Fruit fly (Drosophila melanogaster) whole organism, prepupa: ENCODE results near the gene pins.

Experiments
- CG11294 ChIP-seq: fragments of 200-800 bp; sonication (Bioruptor generic); IDR thresholded peaks from 2 replicates; pipeline ENCODE4 v1.3.6; 2022; ENCODE audit warnings: missing biosample characterization, missing genetic modification characterization
- CG11902 ChIP-seq: fragments of 200-800 bp; sonication (Bioruptor generic); optimal IDR thresholded peaks from 3 replicates; lab custom pipeline; 2016; ENCODE audit warnings: missing biosample characterization, missing genetic modification characterization
- CG1621 ChIP-seq: fragments of 200-800 bp; sonication (Bioruptor generic); optimal IDR thresholded peaks from 3 replicates; lab custom pipeline; 2018; ENCODE audit warnings: missing biosample characterization, mild to moderate bottlenecking, missing genetic modification characterization
- CG3032 ChIP-seq: fragments of 200-800 bp; optimal IDR thresholded peaks from 2 replicates; lab custom pipeline; 2019; ENCODE audit warnings: missing biosample characterization, mild to moderate bottlenecking, missing genetic modification characterization, moderate library complexity
- CG31627 ChIP-seq: fragments of 200-800 bp; sonication (Bioruptor generic); optimal IDR thresholded peaks from 3 replicates; lab custom pipeline; 2016; ENCODE audit warnings: missing biosample characterization, missing genetic modification characterization
- CG32006 ChIP-seq: fragments of 200-800 bp; sonication (Bioruptor generic); optimal IDR thresholded peaks from 3 replicates; lab custom pipeline; 2017; ENCODE audit warnings: missing biosample characterization, mild to moderate bottlenecking, missing genetic modification characterization
- CG34406 ChIP-seq: fragments of 200-800 bp; sonication (Bioruptor generic); optimal IDR thresholded peaks from 3 replicates; lab custom pipeline; 2016; ENCODE audit warnings: missing biosample characterization, missing genetic modification characterization
- CG3919 ChIP-seq: fragments of 200-800 bp; sonication (Bioruptor generic); optimal IDR thresholded peaks from 3 replicates; lab custom pipeline; 2016; ENCODE audit warnings: missing biosample characterization, missing genetic modification characterization
- CG6276 ChIP-seq: fragments of 200-800 bp; sonication (Bioruptor generic); optimal IDR thresholded peaks from 2 replicates; lab custom pipeline; 2017; ENCODE audit warnings: missing biosample characterization, mild to moderate bottlenecking, missing genetic modification characterization
- CG6792 ChIP-seq: fragments of 200-800 bp; sonication (Bioruptor generic); optimal IDR thresholded peaks from 3 replicates; lab custom pipeline; 2016; ENCODE audit warnings: missing biosample characterization, missing genetic modification characterization
- CG6808 ChIP-seq: fragments of 200-800 bp; sonication (Bioruptor generic); optimal IDR thresholded peaks from 3 replicates; lab custom pipeline; 2017; ENCODE audit warnings: missing biosample characterization, missing genetic modification characterization, mild to moderate bottlenecking, moderate library complexity, missing genetic modification reagents
- CG6854 ChIP-seq: fragments of 200-800 bp; sonication (Bioruptor generic); optimal IDR thresholded peaks from 2 replicates; lab custom pipeline; 2017; ENCODE audit warnings: missing biosample characterization, mild to moderate bottlenecking, missing genetic modification characterization
- CG7368 ChIP-seq: fragments of 200-800 bp; sonication (Bioruptor generic); optimal IDR thresholded peaks from 3 replicates; lab custom pipeline; 2016; ENCODE audit warnings: missing biosample characterization, missing genetic modification characterization
- CG8119 ChIP-seq: fragments of 200-800 bp; sonication (Bioruptor generic); IDR thresholded peaks from 3 replicates; pipeline ENCODE4 v1.3.6; 2022; ENCODE audit warnings: missing biosample characterization, missing genetic modification characterization
- CG8319 ChIP-seq: fragments of 200-800 bp; sonication (Bioruptor generic); optimal IDR thresholded peaks from 3 replicates; lab custom pipeline; 2016; ENCODE audit warnings: missing biosample characterization, missing genetic modification characterization
- CG8632 ChIP-seq: fragments of 200-800 bp; sonication (Bioruptor generic); optimal IDR thresholded peaks from 3 replicates; lab custom pipeline; 2016; ENCODE audit warnings: missing biosample characterization, missing genetic modification characterization
- CG9139 ChIP-seq: fragments of 200-800 bp; sonication (Bioruptor generic); optimal IDR thresholded peaks from 3 replicates; lab custom pipeline; 2017; ENCODE audit warnings: missing biosample characterization, mild to moderate bottlenecking, missing genetic modification characterization
- Eip75B ChIP-seq: fragments of 200-800 bp; sonication (Bioruptor generic); optimal IDR thresholded peaks from 3 replicates; lab custom pipeline; 2016; ENCODE audit warnings: missing biosample characterization, missing genetic modification characterization
- Eip93F ChIP-seq: fragments of 200-800 bp; sonication (Bioruptor generic); optimal IDR thresholded peaks from 2 replicates; lab custom pipeline; 2016; ENCODE audit warnings: missing biosample characterization, mild to moderate bottlenecking, missing genetic modification characterization
- Gug ChIP-seq: fragments of 200-800 bp; sonication (Bioruptor generic); IDR thresholded peaks from 2 replicates; pipeline ENCODE4 v1.3.6; 2022; ENCODE audit warnings: missing biosample characterization, missing genetic modification characterization
- Hr38 ChIP-seq: sonication (Bioruptor generic); optimal IDR thresholded peaks from 2 replicates; lab custom pipeline; 2016; ENCODE audit warnings: missing biosample characterization, missing genetic modification characterization
- Hr39 ChIP-seq: fragments of 200-800 bp; sonication (Bioruptor generic); optimal IDR thresholded peaks from 2 replicates; lab custom pipeline; 2016; ENCODE audit warnings: missing biosample characterization, missing genetic modification characterization
- Hr4 ChIP-seq: fragments of 200-800 bp; sonication (Bioruptor generic); optimal IDR thresholded peaks from 3 replicates; lab custom pipeline; 2016; ENCODE audit warnings: missing biosample characterization, missing genetic modification characterization
- Lpt ChIP-seq: fragments of 200-800 bp; sonication (Bioruptor generic); optimal IDR thresholded peaks from 3 replicates; lab custom pipeline; 2016; ENCODE audit warnings: missing biosample characterization, missing genetic modification characterization
- Smox ChIP-seq: fragments of 200-800 bp; sonication (Bioruptor generic); optimal IDR thresholded peaks from 3 replicates; lab custom pipeline; 2016; ENCODE audit warnings: missing biosample characterization, missing genetic modification characterization
- Sox102F ChIP-seq: fragments of 200-800 bp; sonication (Bioruptor generic); optimal IDR thresholded peaks from 2 replicates; lab custom pipeline; 2016; ENCODE audit warnings: missing biosample characterization, mild to moderate bottlenecking, missing genetic modification characterization
- Sox14 ChIP-seq: fragments of 200-800 bp; sonication (Bioruptor generic); optimal IDR thresholded peaks from 3 replicates; lab custom pipeline; 2016; ENCODE audit warnings: missing biosample characterization, missing genetic modification characterization
- Sox15 ChIP-seq: fragments of 200-800 bp; sonication (Bioruptor generic); optimal IDR thresholded peaks from 3 replicates; lab custom pipeline; 2016; ENCODE audit warnings: missing biosample characterization, missing genetic modification characterization
- achi ChIP-seq: fragments of 200-800 bp; sonication (Bioruptor generic); optimal IDR thresholded peaks from 3 replicates; lab custom pipeline; 2016; ENCODE audit warnings: missing biosample characterization, missing genetic modification characterization
- acj6 ChIP-seq: fragments of 200-800 bp; sonication (Bioruptor generic); optimal IDR thresholded peaks from 3 replicates; lab custom pipeline; 2016; ENCODE audit warnings: missing biosample characterization, missing genetic modification characterization
- cyc ChIP-seq: fragments of 200-800 bp; sonication (Bioruptor generic); optimal IDR thresholded peaks from 3 replicates; lab custom pipeline; 2016; ENCODE audit warnings: missing biosample characterization, missing genetic modification characterization
- dsx ChIP-seq: fragments of 200-800 bp; optimal IDR thresholded peaks from 3 replicates; lab custom pipeline; 2019; ENCODE audit warnings: missing biosample characterization, mild to moderate bottlenecking, missing genetic modification characterization, moderate library complexity; ENCODE audit not compliant: poor library complexity, severe bottlenecking
- eg ChIP-seq: fragments of 200-800 bp; sonication (Bioruptor generic); IDR thresholded peaks from 3 replicates; pipeline ENCODE4 v1.3.6; 2022; ENCODE audit warnings: missing biosample characterization, missing genetic modification characterization
- esn ChIP-seq: fragments of 200-800 bp; sonication (Bioruptor generic); optimal IDR thresholded peaks from 2 replicates; lab custom pipeline; 2016; ENCODE audit warnings: missing biosample characterization, mild to moderate bottlenecking, missing genetic modification characterization, moderate library complexity
- fd59A ChIP-seq: fragments of 200-800 bp; sonication (Bioruptor generic); optimal IDR thresholded peaks from 2 replicates; lab custom pipeline; 2017; ENCODE audit warnings: missing biosample characterization, mild to moderate bottlenecking, missing genetic modification characterization, missing genetic modification reagents
- fd85E ChIP-seq: fragments of 200-800 bp; sonication (Bioruptor generic); optimal IDR thresholded peaks from 3 replicates; lab custom pipeline; 2016; ENCODE audit warnings: missing biosample characterization, missing genetic modification characterization
- fkh ChIP-seq: fragments of 200-800 bp; sonication (Bioruptor generic); optimal IDR thresholded peaks from 3 replicates; lab custom pipeline; 2017; ENCODE audit warnings: missing biosample characterization, mild to moderate bottlenecking, missing genetic modification characterization, moderate library complexity
- lz ChIP-seq: fragments of 200-800 bp; sonication (Bioruptor generic); optimal IDR thresholded peaks from 3 replicates; lab custom pipeline; 2016; ENCODE audit warnings: missing biosample characterization, missing genetic modification characterization
- net ChIP-seq: fragments of 200-800 bp; sonication (Bioruptor generic); optimal IDR thresholded peaks from 3 replicates; lab custom pipeline; 2016; ENCODE audit warnings: missing biosample characterization, missing genetic modification characterization
- pdm3 ChIP-seq: fragments of 200-800 bp; sonication (Bioruptor generic); optimal IDR thresholded peaks from 3 replicates; lab custom pipeline; 2016; ENCODE audit warnings: missing biosample characterization, missing genetic modification characterization
- salr ChIP-seq, 2 experiments: fragments of 200-800 bp; sonication (Bioruptor generic); optimal IDR thresholded peaks; 3 replicates each; lab custom pipeline; 2016 to 2018; ENCODE audit warnings: missing biosample characterization in 2 of 2, missing genetic modification characterization in 2 of 2, mild to moderate bottlenecking in 1 of 2
- spab ChIP-seq: fragments of 200-800 bp; sonication (Bioruptor generic); optimal IDR thresholded peaks from 2 replicates; lab custom pipeline; 2017; ENCODE audit warnings: missing biosample characterization, mild to moderate bottlenecking, missing genetic modification characterization, missing genetic modification reagents
- ss ChIP-seq, 2 experiments: fragments of 200-800 bp; sonication (Bioruptor generic); optimal IDR thresholded peaks; 2 replicates in 1 of 2; 3 replicates in 1 of 2; lab custom pipeline; 2017 to 2018; ENCODE audit warnings: mild to moderate bottlenecking in 2 of 2, missing biosample characterization in 2 of 2, missing genetic modification characterization in 2 of 2, moderate library complexity in 1 of 2
- svp ChIP-seq: fragments of 200-800 bp; sonication (Bioruptor generic); peaks from one replicate; lab custom pipeline; 2016; ENCODE audit warnings: missing biosample characterization, missing genetic modification characterization
- vri ChIP-seq: fragments of 200-800 bp; sonication (Bioruptor generic); optimal IDR thresholded peaks from 3 replicates; lab custom pipeline; 2016; ENCODE audit warnings: missing biosample characterization, mild to moderate bottlenecking, missing genetic modification characterization

The pins gene

DNA sequence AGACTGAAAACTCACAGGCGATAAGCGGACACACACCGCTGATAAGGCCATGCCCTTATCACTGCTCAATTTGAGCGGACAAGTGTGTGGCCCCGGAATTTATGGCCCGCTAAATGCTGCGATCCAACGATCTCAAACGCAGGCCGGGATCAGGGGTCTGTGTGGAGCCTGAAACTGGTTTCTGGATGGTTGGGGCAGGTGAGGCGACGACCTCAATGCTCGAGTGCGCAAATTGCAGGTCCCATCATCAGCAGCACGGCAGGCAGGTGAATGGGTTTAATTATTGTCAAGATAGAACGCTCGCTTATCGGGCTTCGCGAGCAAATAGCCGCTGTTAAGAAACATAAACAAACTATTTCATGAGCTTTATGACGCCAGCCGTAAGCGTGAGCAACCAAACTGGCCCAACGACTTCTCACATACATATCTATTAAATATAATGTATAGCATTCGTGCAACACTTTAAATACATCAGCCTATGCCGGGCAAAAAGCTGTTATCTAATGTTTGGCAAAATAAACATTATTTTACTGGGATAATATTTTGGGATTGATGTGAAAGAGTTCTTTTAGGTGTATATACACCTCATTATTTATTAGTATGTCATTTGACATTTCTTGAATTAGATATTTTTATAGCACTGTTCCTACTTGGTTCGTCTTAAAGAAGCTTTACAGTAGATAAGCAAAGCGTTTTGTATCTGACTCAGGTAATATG lies 23.1 kb downstream of the pins start (continued):
- TF ChIP-seq CG7368 (GFP tag; lab: Kevin White, UChicago) (no peak), CG34406 (GFP tag; lab: Kevin White, UChicago) (no peak), CG8632 (GFP tag; lab: Kevin White, UChicago) (no peak), Smox (GFP tag; lab: Kevin White, UChicago) (no peak), fkh (GFP tag; lab: Kevin White, UChicago) (peak; percentile 69), CG9139 (GFP tag; lab: Kevin White, UChicago) (no peak), Gug (GFP tag; lab: Robert Waterston, UW) (no peak), dsx (no peak), Sox14 (no peak), CG8119 (GFP tag; lab: Robert Waterston, UW) (no peak), fd59A (GFP tag; lab: Kevin White, UChicago) (no peak), svp (GFP tag; lab: Kevin White, UChicago) (peak; percentile 97), CG3919 (GFP tag; lab: Kevin White, UChicago) (no peak), spab (GFP tag; lab: Kevin White, UChicago) (no peak), Sox102F (GFP tag; lab: Kevin White, UChicago) (no peak), cyc (GFP tag; lab: Kevin White, UChicago) (no peak), CG6276 (GFP tag; lab: Kevin White, UChicago) (no peak), CG6808 (GFP tag; lab: Kevin White, UChicago) (no peak), Lpt (GFP tag; lab: Kevin White, UChicago) (no peak), Eip75B (GFP tag; lab: Kevin White, UChicago) (no peak), lz (GFP tag; lab: Kevin White, UChicago) (no peak), esn (GFP tag; lab: Kevin White, UChicago) (no peak), Hr38 (GFP tag; lab: Kevin White, UChicago) (no peak), Eip93F (GFP tag; lab: Kevin White, UChicago) (no peak)

dm6 chr3R:27607218-27607929 lies 24.7 kb downstream of the pins start, which contains the start of the genes dsd and Tusp:
TSS of gene dsd (minus strand) at chr3R:27607396.
TSS of gene Tusp (plus strand) at chr3R:27607879.
- TF ChIP-seq dsx: peak; percentile 32
- peak; percentile 43 for TF ChIP-seq Gug (GFP tag; lab: Robert Waterston, UW)
- peak; percentile 85 for TF ChIP-seq CG3919 (GFP tag; lab: Kevin White, UChicago)
- TF ChIP-seq Hr39 (GFP tag; lab: Kevin White, UChicago): peak; percentile 76
- peak; percentile 79 for TF ChIP-seq lz (GFP tag; lab: Kevin White, UChicago)
- peak; percentile 55 for TF ChIP-seq CG11902 (GFP tag; lab: Kevin White, UChicago)
- peak; percentile 21 for TF ChIP-seq CG6854 (GFP tag; lab: Kevin White, UChicago)
- TF ChIP-seq Hr4 (GFP tag; lab: Kevin White, UChicago): peak; percentile 48
- TF ChIP-seq pdm3: peak; percentile 69
- TF ChIP-seq Eip93F (GFP tag; lab: Kevin White, UChicago): no peak
- no peak for TF ChIP-seq CG8119 (GFP tag; lab: Robert Waterston, UW)
- TF ChIP-seq CG8319 (GFP tag; lab: Kevin White, UChicago): peak; percentile 29
- no peak for TF ChIP-seq CG1621 (tag; lab: Kevin White, UChicago)
- TF ChIP-seq net (GFP tag; lab: Kevin White, UChicago): peak; percentile 60
- peak; percentile 58 for TF ChIP-seq achi
- peak; percentile 56 for TF ChIP-seq Sox14
- TF ChIP-seq spab (GFP tag; lab: Kevin White, UChicago): peak; percentile 17
- TF ChIP-seq CG11294 (GFP tag; lab: Robert Waterston, UW): no peak
- peak; percentile 69 for TF ChIP-seq Sox15 (GFP tag; lab: Kevin White, UChicago)
- peak; percentile 82 for TF ChIP-seq svp (GFP tag; lab: Kevin White, UChicago)
- no peak; the same call in none of the 3 replicates for TF ChIP-seq eg (GFP tag; lab: Robert Waterston, UW)
- TF ChIP-seq fkh (GFP tag; lab: Kevin White, UChicago): peak; percentile 48
- peak; percentile 49 for TF ChIP-seq Eip75B (GFP tag; lab: Kevin White, UChicago)
- peak; percentile 66 for TF ChIP-seq CG3032 (tag; lab: Kevin White, UChicago)
- TF ChIP-seq CG6792 (GFP tag; lab: Kevin White, UChicago): peak; percentile 55
- peak; percentile 36 for TF ChIP-seq Lpt (GFP tag; lab: Kevin White, UChicago)
- peak; percentile 81 for TF ChIP-seq CG31627
- peak; percentile 44 to 65 for TF ChIP-seq salr (GFP tag; optimal IDR thresholded peaks at IDR 0.05; lab: Kevin White, UChicago)
- peak; percentile 71 for TF ChIP-seq CG32006
- no peak for TF ChIP-seq fd85E (GFP tag; lab: Kevin White, UChicago)
- TF ChIP-seq ss (GFP tag; optimal IDR thresholded peaks at IDR 0.05; lab: Kevin White, UChicago): peak in 1 of 2 experiments; percentile 53
- TF ChIP-seq Smox (GFP tag; lab: Kevin White, UChicago): peak; percentile 29
- TF ChIP-seq acj6 (GFP tag; lab: Kevin White, UChicago): peak; percentile 74
- peak; percentile 44 for TF ChIP-seq vri (GFP tag; lab: Kevin White, UChicago)
